Worm (Caenorhabditis elegans) whole organism, L2 larva: ENCODE data around the gene fbxa-25.
"Not testable (repeated sequence)": the region's sequence is repeated elsewhere in the genome, so short reads cannot be mapped to it uniquely, and the experiment has no call there.

Experiments
- C34F6.9 ChIP-seq: fragments of 150-350 bp; optimal IDR thresholded peaks from 2 replicates; lab custom pipeline; 2014; ENCODE audit warnings: missing biosample characterization, missing genetic modification characterization
- ZK546.5 ChIP-seq: sonication (generic microtip); optimal IDR thresholded peaks from 2 replicates; lab custom pipeline; 2017; ENCODE audit warnings: missing biosample characterization, missing genetic modification characterization
- alr-1 ChIP-seq: fragments of 150-350 bp; optimal IDR thresholded peaks from 2 replicates; lab custom pipeline; 2014; ENCODE audit warnings: missing biosample characterization, missing genetic modification characterization
- aly-2 ChIP-seq: fragments of 150-350 bp; optimal IDR thresholded peaks from 2 replicates; lab custom pipeline; 2014; ENCODE audit warnings: missing biosample characterization, missing genetic modification characterization
- blmp-1 ChIP-seq: sonication (generic microtip); optimal IDR thresholded peaks from 2 replicates; lab custom pipeline; 2017; ENCODE audit warnings: missing genetic modification characterization, mild to moderate bottlenecking, missing compliant biosample characterization, antibody characterized with exemption, moderate library complexity; ENCODE audit not compliant: insufficient read depth
- ceh-16 ChIP-seq: fragments of 150-350 bp; optimal IDR thresholded peaks from 2 replicates; lab custom pipeline; 2014; ENCODE audit warnings: missing biosample characterization, missing genetic modification characterization
- ceh-82 ChIP-seq: fragments of 150-350 bp; optimal IDR thresholded peaks from 2 replicates; lab custom pipeline; 2014; ENCODE audit warnings: missing biosample characterization, missing genetic modification characterization
- crh-2 ChIP-seq: sonication (generic microtip); optimal IDR thresholded peaks from 2 replicates; lab custom pipeline; 2017; ENCODE audit warnings: missing biosample characterization, missing genetic modification characterization
- egl-27 ChIP-seq: sonication (generic microtip); optimal IDR thresholded peaks from 3 replicates; lab custom pipeline; 2017; ENCODE audit warnings: missing biosample characterization, missing genetic modification reagents, missing genetic modification characterization
- elt-1 ChIP-seq: fragments of 150-350 bp; optimal IDR thresholded peaks from 2 replicates; lab custom pipeline; 2014; ENCODE audit warnings: missing biosample characterization, missing genetic modification characterization
- elt-3 ChIP-seq: sonication (generic microtip); optimal IDR thresholded peaks from 2 replicates; lab custom pipeline; 2017; ENCODE audit warnings: missing biosample characterization, missing genetic modification characterization
- lin-11 ChIP-seq: fragments of 150-350 bp; sonication (generic microtip); optimal IDR thresholded peaks from 2 replicates; lab custom pipeline; 2014; ENCODE audit warnings: missing biosample characterization, missing genetic modification characterization, inconsistent platforms, mixed read lengths
- lin-39 ChIP-seq: fragments of 150-350 bp; optimal IDR thresholded peaks from 2 replicates; lab custom pipeline; 2014; ENCODE audit warnings: missing biosample characterization, missing genetic modification reagents, missing genetic modification characterization
- lsy-2 ChIP-seq, 2 experiments: fragments of 150-350 bp in 1 of 2; sonication (generic microtip) in 1 of 2; optimal IDR thresholded peaks; 2 replicates each; lab custom pipeline; 2014 to 2017; ENCODE audit warnings: missing biosample characterization in 2 of 2, missing genetic modification characterization in 2 of 2
- mbf-1 ChIP-seq: sonication (generic microtip); optimal IDR thresholded peaks from 2 replicates; lab custom pipeline; 2017; ENCODE audit warnings: missing biosample characterization, missing genetic modification characterization
- nhr-10 ChIP-seq: sonication (generic microtip); optimal IDR thresholded peaks from 2 replicates; lab custom pipeline; 2017; ENCODE audit warnings: missing biosample characterization, missing genetic modification characterization
- nhr-129 ChIP-seq: fragments of 150-350 bp; optimal IDR thresholded peaks from 2 replicates; lab custom pipeline; 2014; ENCODE audit warnings: missing biosample characterization, missing genetic modification characterization
- nhr-21 ChIP-seq: fragments of 150-350 bp; optimal IDR thresholded peaks from 2 replicates; lab custom pipeline; 2014; ENCODE audit warnings: missing biosample characterization, missing genetic modification characterization
- nhr-23 ChIP-seq: fragments of 150-350 bp; optimal IDR thresholded peaks from 2 replicates; lab custom pipeline; 2014; ENCODE audit warnings: missing biosample characterization, missing genetic modification reagents, missing genetic modification characterization
- nhr-237 ChIP-seq: fragments of 150-350 bp; optimal IDR thresholded peaks from 2 replicates; lab custom pipeline; 2014; ENCODE audit warnings: missing biosample characterization, missing genetic modification characterization
- nhr-25 ChIP-seq: fragments of 150-350 bp; sonication (generic microtip); optimal IDR thresholded peaks from 3 replicates; lab custom pipeline; 2014; ENCODE audit warnings: missing biosample characterization, missing genetic modification characterization
- nhr-77 ChIP-seq: fragments of 150-350 bp; optimal IDR thresholded peaks from 2 replicates; lab custom pipeline; 2014; ENCODE audit warnings: missing biosample characterization, missing genetic modification characterization
- peb-1 ChIP-seq: fragments of 150-350 bp; optimal IDR thresholded peaks from 2 replicates; lab custom pipeline; 2014; ENCODE audit warnings: missing biosample characterization, missing genetic modification characterization
- skn-1 ChIP-seq: sonication (generic microtip); optimal IDR thresholded peaks from 2 replicates; lab custom pipeline; 2017; ENCODE audit warnings: missing biosample characterization, missing genetic modification characterization
- sma-3 ChIP-seq: sonication (generic microtip); optimal IDR thresholded peaks from 2 replicates; lab custom pipeline; 2016; ENCODE audit warnings: missing genetic modification reagents, missing genetic modification characterization, missing compliant biosample characterization
- sma-9 ChIP-seq, 2 experiments: fragments of 150-350 bp in 1 of 2; sonication (generic microtip) in 1 of 2; optimal IDR thresholded peaks; 2 replicates each; lab custom pipeline; 2014 to 2016; ENCODE audit warnings: missing genetic modification characterization in 2 of 2, mild to moderate bottlenecking in 1 of 2, missing biosample characterization in 1 of 2, missing compliant biosample characterization in 1 of 2, missing genetic modification reagents in 1 of 2, moderate library complexity in 1 of 2
- snpc-4 ChIP-seq: fragments of 150-350 bp; optimal IDR thresholded peaks from 2 replicates; lab custom pipeline; 2014; ENCODE audit warnings: missing biosample characterization, missing genetic modification characterization
- unc-39 ChIP-seq: fragments of 150-350 bp; optimal IDR thresholded peaks from 2 replicates; lab custom pipeline; 2014; ENCODE audit warnings: missing biosample characterization, missing genetic modification characterization
- zag-1 ChIP-seq: fragments of 150-350 bp; optimal IDR thresholded peaks from 2 replicates; lab custom pipeline; 2014; ENCODE audit warnings: missing biosample characterization, missing genetic modification characterization
- ztf-11 ChIP-seq: sonication (generic microtip); optimal IDR thresholded peaks from 2 replicates; lab custom pipeline; 2017; ENCODE audit warnings: missing biosample characterization, missing genetic modification characterization

Gene fbxa-25

DNA sequence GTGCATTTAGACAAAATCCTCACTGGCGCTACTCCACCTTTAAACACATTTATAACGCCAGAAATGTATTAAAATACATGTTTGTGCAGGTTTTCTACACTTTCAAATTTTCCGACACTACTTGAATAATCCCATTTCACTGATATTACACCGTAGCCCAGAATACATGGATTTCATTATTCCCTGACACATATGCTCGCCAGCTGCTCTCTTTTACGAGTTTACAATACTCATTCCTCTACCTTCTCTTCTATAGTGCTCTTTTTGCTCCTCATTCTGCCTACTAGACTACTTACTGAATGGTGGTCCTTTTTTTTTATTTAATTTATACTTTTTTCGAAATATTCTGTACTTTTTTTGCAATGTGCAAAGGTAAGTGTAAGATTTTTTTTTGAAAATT, 23.3 kb upstream of the fbxa-25 start:
- no peak for TF ChIP-seq alr-1 (tag; lab: Kevin White, UChicago)
- TF ChIP-seq ceh-16: no peak
- TF ChIP-seq mbf-1 (tag; lab: Kevin White, UChicago): no peak
- TF ChIP-seq snpc-4 (tag; lab: Kevin White, UChicago): no peak
- no peak for TF ChIP-seq lin-39 (tag; lab: Kevin White, UChicago)
- TF ChIP-seq skn-1: no peak
- no peak for TF ChIP-seq crh-2 (tag; lab: Kevin White, UChicago)
- TF ChIP-seq ceh-82 (tag; lab: Kevin White, UChicago): no peak
- no peak for TF ChIP-seq ZK546.5 (tag; lab: Kevin White, UChicago)
- no peak for TF ChIP-seq egl-27 (tag; lab: Kevin White, UChicago)
- no peak for TF ChIP-seq unc-39 (tag; lab: Kevin White, UChicago)
- no peak for TF ChIP-seq C34F6.9
- TF ChIP-seq blmp-1 (tag; lab: Kevin White, UChicago): no peak

ce11 chrIII:1359669-1360068, 10.4 kb upstream of the fbxa-25 start, which contains the start of gene Y82E9BR.9:
TSS of gene Y82E9BR.9 (minus strand) at chrIII:1359769.
- no peak for TF ChIP-seq nhr-237
- no peak for TF ChIP-seq lin-11
- TF ChIP-seq zag-1 (tag; lab: Kevin White, UChicago): no peak
- no peak for TF ChIP-seq lin-39 (tag; lab: Kevin White, UChicago)
- TF ChIP-seq nhr-21 (tag; lab: Kevin White, UChicago): no peak
- no peak for TF ChIP-seq peb-1 (tag; lab: Kevin White, UChicago)
- no peak for TF ChIP-seq aly-2

- TF ChIP-seq unc-39 (tag; lab: Kevin White, UChicago); sma-3 (GFP tag; lab: Kevin White, UChicago); sma-9 (GFP tag; optimal IDR thresholded peaks at IDR 0.05; lab: Kevin White, UChicago); sma-9 (tag; optimal IDR thresholded peaks at IDR 0.05; lab: Kevin White, UChicago): not testable (repeated sequence)
Measured at ce11 chrIII:1357973-1358372, 8.7 kb upstream of the fbxa-25 start, which contains the start of gene Y82E9BR.8. TSS of gene Y82E9BR.8 (minus strand) at chrIII:1358073.

- no peak for TF ChIP-seq nhr-129 (tag; lab: Kevin White, UChicago)
Measured at ce11 chrIII:1355320-1355719, 6.1 kb upstream of the fbxa-25 start, which contains the start of gene Y82E9BL.1. TSS of gene Y82E9BL.1 (minus strand) at chrIII:1355420.

- no peak for TF ChIP-seq nhr-10 (tag; lab: Kevin White, UChicago)
- TF ChIP-seq elt-3 (tag; lab: Kevin White, UChicago): no peak
- TF ChIP-seq nhr-23: no peak
- no peak for TF ChIP-seq mbf-1 (tag; lab: Kevin White, UChicago)
- no peak for TF ChIP-seq snpc-4 (tag; lab: Kevin White, UChicago)
- TF ChIP-seq elt-1: no peak
- no peak for TF ChIP-seq lsy-2 (tag; optimal IDR thresholded peaks at IDR 0.05; lab: Kevin White, UChicago)
- TF ChIP-seq nhr-129 (tag; lab: Kevin White, UChicago): no peak
Measured at ce11 chrIII:1354523-1354922, 5.3 kb upstream of the fbxa-25 start.

- TF ChIP-seq nhr-25 (tag; lab: Kevin White, UChicago) (no peak), crh-2 (tag; lab: Kevin White, UChicago) (no peak)
Measured at ce11 chrIII:1350745-1351144, 1.5 kb upstream of the fbxa-25 start, which contains the start of gene Y82E9BL.3. TSS of gene Y82E9BL.3 (minus strand) at chrIII:1350845.

- no peak for TF ChIP-seq zag-1 (tag; lab: Kevin White, UChicago)
- TF ChIP-seq ceh-16: no peak
- no peak for TF ChIP-seq ztf-11 (tag; lab: Kevin White, UChicago)
- TF ChIP-seq nhr-10 (tag; lab: Kevin White, UChicago): no peak
- TF ChIP-seq peb-1 (tag; lab: Kevin White, UChicago): no peak
- TF ChIP-seq nhr-23: no peak
- no peak for TF ChIP-seq nhr-77
- TF ChIP-seq, all 48 proteins: peak for 0
Measured at ce11 chrIII:1347539-1347938, 1.7 kb downstream of the fbxa-25 start, which contains the start of gene Y82E9BL.5. TSS of gene Y82E9BL.5 (minus strand) at chrIII:1347639.
